Fruit fly (Drosophila melanogaster): Measurements from ENCODE around the gene CG13950.
A peak's percentile ranks its signal among the peaks of the same experiment; 100 is the strongest.

Gene CG13950

dm6 chr2L:856001-856400, 4.0 kb upstream of the CG13950 start (continued):
- TF ChIP-seq CG17359 (tag; optimal IDR thresholded peaks at IDR 0.05) (peak; percentile 19), Hmr (GFP tag; optimal IDR thresholded peaks at IDR 0.05) (peak; percentile 14), CG10321 (GFP tag; IDR thresholded peaks at IDR 0.05) (0 out of 2 replicates have a peak, but pooled peaks have one; percentile 15), CG1233 (GFP tag; optimal IDR thresholded peaks at IDR 0.05) (peak; percentile 36), sc (optimal IDR thresholded peaks at IDR 0.05) (no peak), sc (GFP tag; optimal IDR thresholded peaks at IDR 0.05) (no peak), lbe (GFP tag; optimal IDR thresholded peaks at IDR 0.05) (peak; percentile 59), B-H2 (GFP tag; optimal IDR thresholded peaks at IDR 0.05) (peak; percentile 10), ATbp (GFP tag; optimal IDR thresholded peaks at IDR 0.05) (peak; percentile 77), Trl (optimal IDR thresholded peaks at IDR 0.05) (no peak), Trl (GFP tag; optimal IDR thresholded peaks at IDR 0.05) (peak; percentile 6), CG6813 (GFP tag; optimal IDR thresholded peaks at IDR 0.05) (peak; percentile 62), Side (GFP tag; optimal IDR thresholded peaks at IDR 0.05) (peak; percentile 16), CG12104 (GFP tag; optimal IDR thresholded peaks at IDR 0.05) (no peak), crol (GFP tag; IDR thresholded peaks at IDR 0.05) (0 out of 2 replicates have a peak, but pooled peaks have one; percentile 26), CG4707 (GFP tag; optimal IDR thresholded peaks at IDR 0.05) (peak; percentile 45), CG42726 (GFP tag; IDR thresholded peaks at IDR 0.05; ENCODE audit: partially characterized antibody) (no peak), CG31365 (tag; optimal IDR thresholded peaks at IDR 0.05) (peak; percentile 30), cad (GFP tag; optimal IDR thresholded peaks at IDR 0.05) (no peak), CG33213 (GFP tag; optimal IDR thresholded peaks at IDR 0.05) (peak; percentile 3), CG7987 (GFP tag; optimal IDR thresholded peaks at IDR 0.05) (peak; percentile 33), D19A (tag; optimal IDR thresholded peaks at IDR 0.05) (no peak), HLH3B (GFP tag; IDR thresholded peaks at IDR 0.05) (peak; percentile 21; the same call in 1 of the 2 replicates), MTF-1 (GFP tag; optimal IDR thresholded peaks at IDR 0.05; ENCODE audit: borderline replicate concordance) (peak; percentile 48), CG8359 (GFP tag; optimal IDR thresholded peaks at IDR 0.05; ENCODE audit: borderline replicate concordance) (no peak), zfh1 (GFP tag; IDR thresholded peaks at IDR 0.05) (peak; percentile 37; the same call in 1 of the 3 replicates), Doc3 (GFP tag; IDR thresholded peaks at IDR 0.05; ENCODE audit: partially characterized antibody) (no peak), CG7556 (GFP tag; optimal IDR thresholded peaks at IDR 0.05) (no peak), onecut (GFP tag; IDR thresholded peaks at IDR 0.05) (0 out of 2 replicates have a peak, but pooled peaks have one; percentile 32), CG10209 (GFP tag; optimal IDR thresholded peaks at IDR 0.05) (peak; percentile 14), E2f2 (GFP tag; IDR thresholded peaks at IDR 0.05) (0 out of 2 replicates have a peak, but pooled peaks have one; percentile 7), CG6272 (GFP tag; IDR thresholded peaks at IDR 0.05) (no peak), Lpt (GFP tag; optimal IDR thresholded peaks at IDR 0.05) (no peak), CG11696 (GFP tag; IDR thresholded peaks at IDR 0.05) (peak; percentile 21; the same call in 1 of the 2 replicates), CG9727 (GFP tag; optimal IDR thresholded peaks at IDR 0.05) (no peak), nerfin-1 (tag; optimal IDR thresholded peaks at IDR 0.05) (no peak), BtbVII (GFP tag; optimal IDR thresholded peaks at IDR 0.05) (peak; percentile 15), grn (GFP tag; optimal IDR thresholded peaks at IDR 0.05) (no peak), CG13894 (tag; optimal IDR thresholded peaks at IDR 0.05) (peak; percentile 5), CG2129 (GFP tag; IDR thresholded peaks at IDR 0.05; ENCODE audit: partially characterized antibody) (no peak), CG1647 (GFP tag; optimal IDR thresholded peaks at IDR 0.05) (no peak), caup (GFP tag; optimal IDR thresholded peaks at IDR 0.05; ENCODE audit: severe bottlenecking) (peak; percentile 38), Optix (GFP tag; IDR thresholded peaks at IDR 0.05) (no peak), stwl (tag; optimal IDR thresholded peaks at IDR 0.05) (no peak), Meics (GFP tag; optimal IDR thresholded peaks at IDR 0.05) (peak; percentile 21), CG15514 (GFP tag; optimal IDR thresholded peaks at IDR 0.05) (peak; percentile 52), CG11560 (tag; IDR thresholded peaks at IDR 0.05) (no peak), Ets97D (GFP tag; optimal IDR thresholded peaks at IDR 0.05) (no peak), stc (GFP tag; IDR thresholded peaks at IDR 0.05) (peak; percentile 28; the same call in 1 of the 2 replicates), otp (GFP tag; IDR thresholded peaks at IDR 0.05) (0 out of 3 replicates have a peak, but pooled peaks have one; percentile 50)

All from whole organism, embryonic.